Worm (Caenorhabditis elegans) whole organism, late embryonic: ENCODE results near the gene C40A11.2.

ENCODE experiments used
- F13H6.1 ChIP-seq: sonication (generic microtip); optimal IDR thresholded peaks from 2 replicates; lab custom pipeline; 2016; ENCODE audit warnings: missing genetic modification characterization, missing compliant biosample characterization
- K02D7.2 ChIP-seq: sonication (generic microtip); optimal IDR thresholded peaks from 2 replicates; lab custom pipeline; 2017; ENCODE audit warnings: mild to moderate bottlenecking, missing genetic modification characterization, missing compliant biosample characterization
- K09A11.1 ChIP-seq: sonication (generic microtip); optimal IDR thresholded peaks from 2 replicates; lab custom pipeline; 2017; ENCODE audit warnings: antibody characterized with exemption, mild to moderate bottlenecking, missing genetic modification characterization, missing compliant biosample characterization; ENCODE audit not compliant: insufficient read depth
- T23F11.4 ChIP-seq: fragments of 200-800 bp; sonication (Bioruptor generic); optimal IDR thresholded peaks from 2 replicates; lab custom pipeline; 2018; ENCODE audit warnings: mild to moderate bottlenecking, missing genetic modification characterization, missing compliant biosample characterization
- ama-1 ChIP-seq: fragments of 150-350 bp; optimal IDR thresholded peaks from 2 replicates; lab custom pipeline; 2014
- ceh-14 ChIP-seq: sonication (generic microtip); optimal IDR thresholded peaks from 2 replicates; lab custom pipeline; 2016; ENCODE audit warnings: missing genotype, missing genetic modification characterization, missing compliant biosample characterization
- ceh-18 ChIP-seq: sonication (generic microtip); optimal IDR thresholded peaks from 2 replicates; lab custom pipeline; 2016; ENCODE audit warnings: missing genetic modification characterization, missing compliant biosample characterization
- ceh-24 ChIP-seq: sonication (generic microtip); optimal IDR thresholded peaks from 2 replicates; lab custom pipeline; 2016; ENCODE audit warnings: mild to moderate bottlenecking, missing genetic modification characterization, missing compliant biosample characterization
- ceh-30 ChIP-seq: fragments of 150-350 bp; optimal IDR thresholded peaks from 2 replicates; lab custom pipeline; 2014; ENCODE audit warnings: missing biosample characterization, missing genetic modification characterization
- ceh-31 ChIP-seq: sonication (generic microtip); optimal IDR thresholded peaks from 2 replicates; lab custom pipeline; 2016; ENCODE audit warnings: missing genetic modification characterization, missing compliant biosample characterization
- ceh-45 ChIP-seq: fragments of 200-800 bp; sonication (Bioruptor generic); IDR thresholded peaks from 2 replicates; pipeline ENCODE4 v1.3.6; 2022; ENCODE audit warnings: missing genetic modification reagents, missing genetic modification characterization, missing compliant biosample characterization
- ceh-9 ChIP-seq: sonication (generic microtip); optimal IDR thresholded peaks from 2 replicates; lab custom pipeline; 2016; ENCODE audit warnings: mild to moderate bottlenecking, missing genetic modification characterization, inconsistent platforms, missing compliant biosample characterization
- che-1 ChIP-seq: sonication (generic microtip); optimal IDR thresholded peaks from 2 replicates; lab custom pipeline; 2016; ENCODE audit warnings: mild to moderate bottlenecking, missing genetic modification characterization, missing compliant biosample characterization
- dmd-4 ChIP-seq: sonication (generic microtip); optimal IDR thresholded peaks from 2 replicates; lab custom pipeline; 2016; ENCODE audit warnings: borderline replicate concordance, missing genetic modification characterization, missing compliant biosample characterization
- dve-1 ChIP-seq: sonication (generic microtip); optimal IDR thresholded peaks from 2 replicates; lab custom pipeline; 2017; ENCODE audit warnings: antibody characterized with exemption, mild to moderate bottlenecking, missing genetic modification characterization, missing compliant biosample characterization
- elt-2 ChIP-seq: sonication (generic microtip); optimal IDR thresholded peaks from 2 replicates; lab custom pipeline; 2016; ENCODE audit warnings: missing genetic modification reagents, missing genetic modification characterization, missing compliant biosample characterization
- elt-4 ChIP-seq: sonication (generic microtip); optimal IDR thresholded peaks from 2 replicates; lab custom pipeline; 2016; ENCODE audit warnings: missing genetic modification characterization, missing compliant biosample characterization
- fkh-10 ChIP-seq: fragments of 150-350 bp; optimal IDR thresholded peaks from 2 replicates; lab custom pipeline; 2014; ENCODE audit warnings: missing biosample characterization, missing genetic modification reagents, missing genetic modification characterization
- fkh-6 ChIP-seq: sonication (generic microtip); optimal IDR thresholded peaks from 2 replicates; lab custom pipeline; 2016; ENCODE audit warnings: missing genetic modification characterization, missing compliant biosample characterization
- gmeb-2 ChIP-seq: sonication (generic microtip); optimal IDR thresholded peaks from 2 replicates; lab custom pipeline; 2016; ENCODE audit warnings: missing genetic modification characterization, inconsistent platforms, missing compliant biosample characterization
- hlh-30 ChIP-seq: sonication (generic microtip); optimal IDR thresholded peaks from 2 replicates; lab custom pipeline; 2017; ENCODE audit warnings: antibody characterized with exemption, missing genetic modification characterization, missing compliant biosample characterization; ENCODE audit not compliant: insufficient read depth
- hlh-8 ChIP-seq: sonication (generic microtip); optimal IDR thresholded peaks from 2 replicates; lab custom pipeline; 2016; ENCODE audit warnings: missing genotype, missing genetic modification characterization, missing compliant biosample characterization
- lin-11 ChIP-seq: fragments of 200-800 bp; sonication (Bioruptor generic); optimal IDR thresholded peaks from 2 replicates; lab custom pipeline; 2018; ENCODE audit warnings: mild to moderate bottlenecking, missing genetic modification characterization, missing compliant biosample characterization
- mec-3 ChIP-seq: sonication (generic microtip); optimal IDR thresholded peaks from 2 replicates; lab custom pipeline; 2016; ENCODE audit warnings: borderline replicate concordance, missing genetic modification characterization, missing compliant biosample characterization
- npax-4 ChIP-seq: sonication (generic microtip); optimal IDR thresholded peaks from 2 replicates; lab custom pipeline; 2016; ENCODE audit warnings: missing genetic modification characterization, missing compliant biosample characterization
- odd-2 ChIP-seq: sonication (generic microtip); optimal IDR thresholded peaks from 2 replicates; lab custom pipeline; 2017; ENCODE audit warnings: antibody characterized with exemption, mild to moderate bottlenecking, missing genetic modification characterization, missing compliant biosample characterization
- pag-3 ChIP-seq: sonication (generic microtip); optimal IDR thresholded peaks from 2 replicates; lab custom pipeline; 2016; ENCODE audit warnings: missing compliant biosample characterization, missing genetic modification characterization, borderline replicate concordance
- pat-9 ChIP-seq: fragments of 200-800 bp; sonication (Bioruptor generic); optimal IDR thresholded peaks from 2 replicates; lab custom pipeline; 2018; ENCODE audit warnings: mild to moderate bottlenecking, missing genetic modification characterization, moderate library complexity, missing compliant biosample characterization
- pqm-1 ChIP-seq: sonication (generic microtip); optimal IDR thresholded peaks from 2 replicates; lab custom pipeline; 2016; ENCODE audit warnings: missing genetic modification characterization, missing compliant biosample characterization
- pros-1 ChIP-seq: fragments of 150-350 bp; optimal IDR thresholded peaks from 2 replicates; lab custom pipeline; 2014; ENCODE audit warnings: missing biosample characterization, missing genetic modification reagents, missing genetic modification characterization
- ref-2 ChIP-seq: sonication (generic microtip); optimal IDR thresholded peaks from 2 replicates; lab custom pipeline; 2016; ENCODE audit warnings: missing genetic modification characterization, missing compliant biosample characterization
- sdc-2 ChIP-seq: sonication (generic microtip); optimal IDR thresholded peaks from 2 replicates; lab custom pipeline; 2016; ENCODE audit warnings: missing genotype, missing genetic modification characterization, missing compliant biosample characterization
- sox-2 ChIP-seq: fragments of 200-800 bp; sonication (Bioruptor generic); IDR thresholded peaks from 2 replicates; pipeline ENCODE4 v1.3.6; 2022; ENCODE audit warnings: missing genetic modification reagents, missing genetic modification characterization, missing compliant biosample characterization
- sox-4 ChIP-seq: sonication (generic microtip); optimal IDR thresholded peaks from 2 replicates; lab custom pipeline; 2017; ENCODE audit warnings: mild to moderate bottlenecking, missing genetic modification characterization, inconsistent platforms, missing compliant biosample characterization
- syd-9 ChIP-seq: sonication (generic microtip); optimal IDR thresholded peaks from 2 replicates; lab custom pipeline; 2016; ENCODE audit warnings: mild to moderate bottlenecking, missing genetic modification characterization, moderate library complexity, missing compliant biosample characterization
- tbx-2 ChIP-seq: sonication (generic microtip); optimal IDR thresholded peaks from 2 replicates; lab custom pipeline; 2016; ENCODE audit warnings: missing genetic modification characterization, missing compliant biosample characterization
- ttx-3 ChIP-seq: sonication (generic microtip); optimal IDR thresholded peaks from 2 replicates; lab custom pipeline; 2016; ENCODE audit warnings: missing genetic modification reagents, missing genetic modification characterization, missing compliant biosample characterization
- unc-3 ChIP-seq, 2 experiments: fragments of 200-800 bp in 1 of 2; sonication (Bioruptor generic) in 1 of 2; sonication (generic microtip) in 1 of 2; conservative IDR thresholded peaks in 1 of 2; optimal IDR thresholded peaks in 1 of 2; 2 replicates each; pipeline versions ENCODE4 v1.3.6 to Lab custom; 2016 to 2022; ENCODE audit warnings: missing compliant biosample characterization in 2 of 2, missing genetic modification characterization in 2 of 2, missing genetic modification reagents in 1 of 2
- zip-5 ChIP-seq: sonication (generic microtip); optimal IDR thresholded peaks from 2 replicates; lab custom pipeline; 2016; ENCODE audit warnings: missing genetic modification characterization, missing compliant biosample characterization

The C40A11.2 gene

ce11 chrII:2114488-2114887, 32.3 kb upstream of the C40A11.2 start:
- TF ChIP-seq tbx-2 (tag; lab: Kevin White, UChicago) (no peak), dmd-4 (no peak), ceh-45 (GFP tag; lab: Robert Waterston, UW) (no peak), F13H6.1 (tag; lab: Kevin White, UChicago) (no peak), lin-11 (tag; lab: Kevin White, UChicago) (no peak), ttx-3 (tag; lab: Kevin White, UChicago) (no peak)

DNA sequence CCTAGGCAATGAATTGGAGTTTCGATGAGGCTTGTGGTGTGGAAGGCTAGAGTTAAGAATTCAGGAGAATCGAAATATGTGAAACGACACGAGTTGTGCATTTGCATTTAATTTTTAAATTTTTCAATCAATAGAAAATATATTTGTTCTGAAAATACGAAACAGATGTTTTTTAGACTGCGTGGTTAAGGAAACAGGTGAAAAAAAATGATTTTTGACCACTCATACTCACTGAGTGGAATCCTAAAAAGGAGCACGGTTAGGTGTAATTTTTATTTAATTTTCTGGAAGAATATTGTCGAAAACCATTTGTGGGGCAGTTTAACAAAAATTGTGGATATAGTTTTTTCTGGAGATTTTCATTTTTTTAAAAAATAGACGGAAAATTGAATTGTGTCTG, 30.0 kb upstream of the C40A11.2 start, which contains the start of gene srh-195:
Gene srh-195 (minus strand): TSS at position 101 of the 400 bp plus-strand sequence.
- TF ChIP-seq pat-9 (tag; lab: Kevin White, UChicago) (no peak), ceh-45 (GFP tag; lab: Robert Waterston, UW) (no peak), npax-4 (tag; lab: Kevin White, UChicago) (no peak), pros-1 (tag; lab: Kevin White, UChicago) (no peak), ceh-9 (tag; lab: Kevin White, UChicago) (no peak), fkh-10 (GFP tag; lab: Kevin White, UChicago) (no peak), sox-2 (GFP tag; lab: Robert Waterston, UW) (no peak), ceh-14 (no peak), elt-2 (tag; lab: Kevin White, UChicago) (no peak), fkh-6 (tag; lab: Kevin White, UChicago) (no peak), K02D7.2 (no peak), T23F11.4 (GFP tag; lab: Kevin White, UChicago) (no peak), dve-1 (tag; lab: Kevin White, UChicago) (no peak), pag-3 (no peak), ama-1 (lab: Kevin White, UChicago) (no peak), zip-5 (tag; lab: Kevin White, UChicago) (no peak), unc-3 (GFP tag; conservative IDR thresholded peaks at IDR 0.05; lab: Robert Waterston, UW) (no peak), unc-3 (tag; optimal IDR thresholded peaks at IDR 0.05; lab: Kevin White, UChicago) (no peak), mec-3 (tag; lab: Kevin White, UChicago) (no peak), K09A11.1 (tag; lab: Kevin White, UChicago) (no peak), ceh-24 (no peak)

- TF ChIP-seq ref-2 (tag; lab: Kevin White, UChicago) (no peak), odd-2 (tag; lab: Kevin White, UChicago) (no peak), T23F11.4 (GFP tag; lab: Kevin White, UChicago) (no peak), elt-4 (no peak), ceh-14 (no peak), hlh-8 (tag; lab: Kevin White, UChicago) (no peak), dve-1 (tag; lab: Kevin White, UChicago) (no peak), pqm-1 (tag; lab: Kevin White, UChicago) (no peak), che-1 (tag; lab: Kevin White, UChicago) (no peak), hlh-30 (no peak), sox-4 (tag; lab: Kevin White, UChicago) (no peak), zip-5 (tag; lab: Kevin White, UChicago) (no peak), ceh-30 (tag; lab: Kevin White, UChicago) (no peak), gmeb-2 (tag; lab: Kevin White, UChicago) (no peak), K02D7.2 (no peak), syd-9 (tag; lab: Kevin White, UChicago) (no peak), sdc-2 (tag; lab: Kevin White, UChicago) (no peak), ceh-31 (tag; lab: Kevin White, UChicago) (no peak), ceh-18 (tag; lab: Kevin White, UChicago) (no peak), pag-3 (no peak)
These were observed 24.7 kb upstream of the C40A11.2 start, which contains the start of gene math-37 for ce11 chrII:2122091-2122490. Gene math-37 (minus strand): TSS chrII:2122191.
